Fruit fly (Drosophila melanogaster) S2 (cell line): Measurements from ENCODE around the gene CG12171.

Experiments used
- CG8478 ChIP-seq: fragments of >200 bp; optimal IDR thresholded peaks from 2 replicates; lab custom pipeline; 2018
- CTCF ChIP-seq, 2 experiments: fragments of >200 bp; optimal IDR thresholded peaks; 2 replicates each; lab custom pipeline; 2018

DNA sequence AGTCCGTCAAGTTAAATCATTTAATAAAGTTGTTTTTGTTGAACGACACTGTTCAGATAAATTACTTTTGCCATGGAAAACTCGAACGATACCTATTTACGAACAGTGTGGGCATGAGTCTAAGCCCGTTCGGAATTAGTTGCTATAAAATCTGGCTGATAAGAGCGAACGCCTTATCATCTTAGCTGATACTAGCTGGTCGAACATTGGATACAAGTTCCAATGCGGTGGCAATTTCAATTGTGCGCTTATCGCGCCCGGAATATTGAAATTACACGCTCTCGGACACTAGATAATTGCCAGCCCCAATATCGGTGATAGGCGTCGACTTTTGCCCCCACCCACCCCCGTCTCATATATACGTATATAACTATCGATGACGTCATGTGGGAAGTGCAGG, 20.5 kb downstream of the CG12171 start:
- TF ChIP-seq CG8478 (lab: Kevin White, UChicago): no peak
- no peak for TF ChIP-seq CTCF (optimal IDR thresholded peaks at IDR 0.05; lab: Kevin White, UChicago)
